Fruit fly (Drosophila melanogaster): ENCODE results near the gene Nprl2.

DNA sequence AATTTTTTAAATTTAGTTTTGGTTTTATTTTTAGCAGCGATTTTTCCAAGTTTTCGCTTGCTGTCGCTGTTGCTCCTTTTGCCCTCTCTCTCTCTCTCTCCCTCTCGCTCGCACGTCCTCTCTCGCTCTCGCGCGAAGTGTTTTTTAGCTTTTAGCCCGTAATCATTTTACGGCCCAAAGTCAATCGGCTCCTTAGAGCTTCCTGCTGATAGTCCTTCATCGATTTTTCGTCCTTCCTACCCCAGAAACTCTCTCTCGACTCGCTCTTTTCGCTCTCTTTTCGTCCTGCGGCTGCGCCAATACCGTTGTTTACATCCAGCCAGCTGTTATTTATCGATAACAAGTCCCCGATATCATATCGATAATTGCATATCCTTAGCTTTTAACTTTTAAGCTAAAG lies 39.9 kb downstream of the Nprl2 start, which contains the start of gene RSG7:
- TF ChIP-seq CG17829 (tag; optimal IDR thresholded peaks at IDR 0.05) = no peak
- no peak for TF ChIP-seq CG6272 (GFP tag; IDR thresholded peaks at IDR 0.05)
- TF ChIP-seq zf30C (GFP tag; optimal IDR thresholded peaks at IDR 0.05) = no peak
- TF ChIP-seq CG32767 (GFP tag; IDR thresholded peaks at IDR 0.05) = no peak
- TF ChIP-seq zen2 (GFP tag; IDR thresholded peaks at IDR 0.05; ENCODE audit: partially characterized antibody) = no peak
- no peak for TF ChIP-seq CG2129 (GFP tag; IDR thresholded peaks at IDR 0.05; ENCODE audit: partially characterized antibody)
